Fruit fly (Drosophila melanogaster): ENCODE data around the gene CG34298.
A peak's percentile ranks its signal among the peaks of the same experiment; 100 is the strongest.

Gene CG34298

dm6 chr3R:30040879-30041278 lies 41.3 kb downstream of the CG34298 start:
- TF ChIP-seq noc (tag; optimal IDR thresholded peaks at IDR 0.05) = no peak

dm6 chr3R:30043139-30043744 lies 43.6 kb downstream of the CG34298 start, which contains the start of gene Sry-delta:
TSS of gene Sry-delta (plus strand) at chr3R:30043341.
- TF ChIP-seq noc (tag; optimal IDR thresholded peaks at IDR 0.05) = no peak

- peak; percentile 90 for TF ChIP-seq noc (tag; optimal IDR thresholded peaks at IDR 0.05)
These were observed 46.7 kb downstream of the CG34298 start, which contains the start of the genes RpL32 and CG7943 for dm6 chr3R:30046029-30047001. TSS of gene RpL32 (minus strand) at chr3R:30046161. TSS of gene CG7943 (plus strand) at chr3R:30046470.
